Fruit fly (Drosophila melanogaster) S2 (cell line): ENCODE results near the gene Ent3.

Experiments used
- CG8478 ChIP-seq: fragments of >200 bp; optimal IDR thresholded peaks from 2 replicates; lab custom pipeline; 2018
- CTCF ChIP-seq, 2 experiments: fragments of >200 bp; optimal IDR thresholded peaks; 2 replicates each; lab custom pipeline; 2018

dm6 chr3L:12884680-12885079 lies 31.2 kb downstream of the Ent3 start, which contains the start of gene CG14120:
- TF ChIP-seq CTCF (optimal IDR thresholded peaks at IDR 0.05; lab: Kevin White, UChicago) (no peak), CG8478 (no peak)
